Fruit fly (Drosophila melanogaster): Measurements from ENCODE around the gene Septin2.

The Septin2 gene

DNA sequence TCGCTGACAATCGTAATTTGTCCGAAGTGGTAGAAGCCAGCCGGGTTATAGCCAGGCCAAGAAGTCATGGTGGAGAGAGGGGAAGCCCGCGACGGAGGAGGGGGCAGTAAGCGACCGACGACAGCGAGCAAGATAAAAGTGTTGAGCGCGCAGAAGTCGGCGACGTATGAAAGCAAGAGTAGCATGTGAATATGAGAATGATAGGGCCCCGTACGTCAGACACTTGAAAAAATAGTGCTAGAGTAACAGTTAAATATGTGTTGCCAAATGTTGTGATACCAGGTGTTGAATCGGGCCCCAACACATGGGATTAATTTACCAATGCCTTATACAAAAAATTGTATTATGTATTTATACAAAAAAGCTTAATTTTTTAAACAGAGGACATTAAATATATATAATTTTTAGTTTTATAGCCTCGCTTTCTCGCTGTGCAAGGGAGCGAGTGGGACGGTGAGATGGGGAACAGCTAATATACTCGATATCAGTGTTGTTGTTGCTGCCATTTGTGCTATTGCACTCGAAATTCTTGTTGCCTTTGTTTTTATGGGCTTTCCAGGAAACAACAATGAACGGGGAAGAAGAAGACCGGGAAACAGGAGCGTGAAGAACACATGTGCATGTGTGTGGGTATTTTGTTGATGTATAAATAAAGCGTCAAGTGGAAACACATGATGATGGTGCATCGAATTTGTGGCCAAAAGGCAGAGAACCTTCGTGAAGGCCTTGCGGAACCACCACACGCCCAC is 38.1 kb downstream of the Septin2 start (continued):
- TF ChIP-seq D (optimal IDR thresholded peaks at IDR 0.05) (no peak), D (GFP tag; optimal IDR thresholded peaks at IDR 0.05) (peak; percentile 85), CG1233 (GFP tag; optimal IDR thresholded peaks at IDR 0.05) (peak; percentile 80), CG3163 (GFP tag; optimal IDR thresholded peaks at IDR 0.05) (no peak), Ets97D (GFP tag; optimal IDR thresholded peaks at IDR 0.05) (peak; percentile 8), grn (GFP tag; optimal IDR thresholded peaks at IDR 0.05) (peak; percentile 60), Spps (tag; optimal IDR thresholded peaks at IDR 0.05) (peak; percentile 62), inv (GFP tag; IDR thresholded peaks at IDR 0.05; ENCODE audit: partially characterized antibody) (no peak), Fer1 (GFP tag; optimal IDR thresholded peaks at IDR 0.05) (peak; percentile 92), Hr78 (GFP tag; optimal IDR thresholded peaks at IDR 0.05) (peak in 1 of 2 experiments; percentile 58), esg (GFP tag; conservative IDR thresholded peaks at IDR 0.05) (peak; percentile 85), Poxn (GFP tag; IDR thresholded peaks at IDR 0.05) (0 out of 2 replicates have a peak, but pooled peaks have one; percentile 39), CG9437 (GFP tag; optimal IDR thresholded peaks at IDR 0.05) (peak; percentile 71), CG14860 (GFP tag; IDR thresholded peaks at IDR 0.05; ENCODE audit: partially characterized antibody) (no peak), cato (GFP tag; optimal IDR thresholded peaks at IDR 0.05; ENCODE audit: borderline replicate concordance) (peak; percentile 83), CG11560 (tag; IDR thresholded peaks at IDR 0.05) (peak; percentile 78), CG13123 (GFP tag; optimal IDR thresholded peaks at IDR 0.05) (peak; percentile 43), CG11696 (GFP tag; IDR thresholded peaks at IDR 0.05) (peak; percentile 72; the same call in 1 of the 2 replicates), Vsx1 (GFP tag; optimal IDR thresholded peaks at IDR 0.05) (peak; percentile 94), Nf-YC (tag; optimal IDR thresholded peaks at IDR 0.05) (peak; percentile 65), sna (GFP tag; IDR thresholded peaks at IDR 0.05; ENCODE audit: partially characterized antibody) (no peak), CG8281 (tag; optimal IDR thresholded peaks at IDR 0.05) (peak; percentile 65), sens-2 (GFP tag; IDR thresholded peaks at IDR 0.05) (peak; percentile 69; the same call in 1 of the 2 replicates), Asciz (GFP tag; optimal IDR thresholded peaks at IDR 0.05) (peak; percentile 75), prd (optimal IDR thresholded peaks at IDR 0.05) (no peak), prd (GFP tag; IDR thresholded peaks at IDR 0.05) (peak; percentile 87), B-H1 (GFP tag; IDR thresholded peaks at IDR 0.05) (peak; percentile 75), Fer3 (tag; optimal IDR thresholded peaks at IDR 0.05) (peak; percentile 89), slou (GFP tag; optimal IDR thresholded peaks at IDR 0.05) (peak; percentile 20), lola (GFP tag; optimal IDR thresholded peaks at IDR 0.05) (peak in 1 of 3 experiments; percentile 82), tgo (GFP tag; IDR thresholded peaks at IDR 0.05) (peak; percentile 89), CG5953 (GFP tag; IDR thresholded peaks at IDR 0.05) (peak; percentile 64), YL-1 (GFP tag; optimal IDR thresholded peaks at IDR 0.05) (no peak), CG2712 (tag; optimal IDR thresholded peaks at IDR 0.05) (peak; percentile 93), CG11723 (GFP tag; optimal IDR thresholded peaks at IDR 0.05) (peak; percentile 75), CG12299 (tag; optimal IDR thresholded peaks at IDR 0.05) (peak; percentile 37), Tbp (GFP tag; optimal IDR thresholded peaks at IDR 0.05) (no peak), CG16815 (GFP tag; optimal IDR thresholded peaks at IDR 0.05) (peak; percentile 87), Hand (GFP tag; optimal IDR thresholded peaks at IDR 0.05) (peak; percentile 77), CG3065 (GFP tag; optimal IDR thresholded peaks at IDR 0.05) (peak; percentile 56), ato (GFP tag; IDR thresholded peaks at IDR 0.05; ENCODE audit: partially characterized antibody) (no peak), CG31365 (tag; optimal IDR thresholded peaks at IDR 0.05) (peak; percentile 47), Drgx (GFP tag; IDR thresholded peaks at IDR 0.05) (peak; percentile 78), fd64A (GFP tag; optimal IDR thresholded peaks at IDR 0.05) (no peak), CG1024 (GFP tag; IDR thresholded peaks at IDR 0.05) (0 out of 2 replicates have a peak, but pooled peaks have one; percentile 46), seq (GFP tag; IDR thresholded peaks at IDR 0.05) (peak; percentile 72), knrl (GFP tag; IDR thresholded peaks at IDR 0.05; ENCODE audit: partially characterized antibody) (0 out of 3 replicates have a peak, but pooled peaks have one; percentile 22), zen2 (GFP tag; IDR thresholded peaks at IDR 0.05; ENCODE audit: partially characterized antibody) (no peak)
